Worm (Caenorhabditis elegans): ENCODE measurements around the gene col-12.

Gene col-12

ce11 chrV:10388318-10388717, 36.7 kb downstream of the col-12 start, which contains the start of gene AC3.5:
Gene AC3.5 (plus strand): TSS chrV:10388527.
- TF ChIP-seq mes-4 (tag; optimal IDR thresholded peaks at IDR 0.05) (no peak), ccch-3 (GFP tag; optimal IDR thresholded peaks at IDR 0.05) (no peak), Y67H2A.10 (GFP tag; conservative IDR thresholded peaks at IDR 0.05) (no peak), repo-1 (tag; optimal IDR thresholded peaks at IDR 0.05) (no peak), ceh-27 (GFP tag; optimal IDR thresholded peaks at IDR 0.05) (no peak), ztf-6 (GFP tag; IDR thresholded peaks at IDR 0.05) (no peak), snpc-3.4 (tag; optimal IDR thresholded peaks at IDR 0.05) (no peak), nhr-179 (tag; optimal IDR thresholded peaks at IDR 0.05) (no peak), nhr-27 (tag; optimal IDR thresholded peaks at IDR 0.05) (no peak), attf-3 (GFP tag; conservative IDR thresholded peaks at IDR 0.05) (no peak), efl-1 (GFP tag; optimal IDR thresholded peaks at IDR 0.05) (no peak), him-1 (tag; optimal IDR thresholded peaks at IDR 0.05) (no peak), mcd-1 (GFP tag; IDR thresholded peaks at IDR 0.05) (no peak), hmg-1.2 (GFP tag; IDR thresholded peaks at IDR 0.05) (no peak), attf-5 (GFP tag; optimal IDR thresholded peaks at IDR 0.05) (no peak), hlh-12 (tag; optimal IDR thresholded peaks at IDR 0.05) (no peak), pbrm-1 (GFP tag; IDR thresholded peaks at IDR 0.05) (no peak), F39B2.1 (GFP tag; IDR thresholded peaks at IDR 0.05) (no peak)

DNA sequence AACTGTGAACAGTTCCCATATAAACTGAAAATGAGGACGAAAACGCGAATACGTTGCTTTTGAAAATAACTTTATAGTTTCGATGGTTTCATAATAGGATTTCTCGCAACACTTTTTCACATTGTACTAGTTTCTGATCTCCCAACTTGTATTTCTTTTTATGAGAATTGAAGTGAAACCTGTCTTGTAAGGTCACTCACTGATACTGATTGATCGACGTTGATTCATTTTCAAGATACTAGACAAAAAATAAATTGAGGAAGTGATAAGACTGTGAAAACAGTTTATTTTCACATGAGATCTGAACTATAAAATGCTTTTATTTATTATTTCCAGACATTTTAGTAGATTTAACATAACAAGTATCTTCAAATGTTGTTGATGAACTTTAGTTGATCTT, 37.6 kb downstream of the col-12 start:
- TF ChIP-seq ceh-40 (GFP tag; IDR thresholded peaks at IDR 0.05) (no peak), Y67H2A.10 (GFP tag; conservative IDR thresholded peaks at IDR 0.05) (no peak), attf-6 (GFP tag; IDR thresholded peaks at IDR 0.05) (no peak), tlf-1 (GFP tag; optimal IDR thresholded peaks at IDR 0.05) (no peak), akir-1 (GFP tag; optimal IDR thresholded peaks at IDR 0.05) (no peak), Y95B8A.8 (GFP tag; IDR thresholded peaks at IDR 0.05) (no peak), C06A6.2 (GFP tag; conservative IDR thresholded peaks at IDR 0.05) (no peak), snpc-1.1 (tag; optimal IDR thresholded peaks at IDR 0.05; ENCODE audit: insufficient read depth) (no peak), somi-1 (GFP tag; optimal IDR thresholded peaks at IDR 0.05) (no peak), ztf-18 (tag; optimal IDR thresholded peaks at IDR 0.05) (no peak), C17E4.6 (GFP tag; IDR thresholded peaks at IDR 0.05) (no peak), cebp-1 (GFP tag; IDR thresholded peaks at IDR 0.05) (no peak), cebp-1 (tag; optimal IDR thresholded peaks at IDR 0.05) (no peak), sea-2 (GFP tag; IDR thresholded peaks at IDR 0.05) (no peak), aptf-3 (GFP tag; IDR thresholded peaks at IDR 0.05) (no peak), nhr-27 (tag; optimal IDR thresholded peaks at IDR 0.05) (no peak), lsl-1 (GFP tag; optimal IDR thresholded peaks at IDR 0.05) (no peak), F55B11.4 (tag; optimal IDR thresholded peaks at IDR 0.05; ENCODE audit: borderline replicate concordance, insufficient read depth) (no peak), pbrm-1 (GFP tag; IDR thresholded peaks at IDR 0.05) (no peak)

DNA sequence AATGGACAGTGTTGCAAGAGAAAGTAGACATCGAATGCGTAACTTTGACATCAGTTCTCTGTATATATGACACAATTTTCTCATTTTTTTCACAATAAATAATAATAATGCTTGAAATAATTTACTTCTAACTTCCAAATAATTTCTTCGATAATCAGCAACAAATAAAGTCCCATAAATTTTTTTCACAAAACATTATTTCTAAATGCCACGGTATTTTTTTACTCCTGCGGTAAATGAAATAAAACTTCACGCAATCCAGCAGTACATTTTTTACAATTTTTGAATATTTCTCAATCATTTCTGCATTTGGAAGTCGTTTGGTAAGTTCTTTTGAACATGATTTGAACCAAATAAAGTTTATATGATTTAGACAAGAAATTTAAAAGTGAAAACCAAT, 41.0 kb downstream of the col-12 start, which contains the start of gene spe-10:
TSS of gene spe-10 (plus strand) at position 301 of the 400 bp plus-strand sequence.
- TF ChIP-seq ceh-79 (tag; optimal IDR thresholded peaks at IDR 0.05): no peak
- no peak for TF ChIP-seq B0261.1 (tag; optimal IDR thresholded peaks at IDR 0.05)
- TF ChIP-seq repo-1 (tag; optimal IDR thresholded peaks at IDR 0.05): no peak
- TF ChIP-seq xnd-1 (tag; optimal IDR thresholded peaks at IDR 0.05): no peak
- TF ChIP-seq lin-40 (tag; optimal IDR thresholded peaks at IDR 0.05): no peak
- TF ChIP-seq madf-10 (tag; optimal IDR thresholded peaks at IDR 0.05): no peak
- TF ChIP-seq madf-3 (GFP tag; IDR thresholded peaks at IDR 0.05): no peak
- no peak for TF ChIP-seq sea-2 (GFP tag; IDR thresholded peaks at IDR 0.05)
- no peak for TF ChIP-seq ztf-26 (tag; optimal IDR thresholded peaks at IDR 0.05)
- no peak for TF ChIP-seq F57A8.1 (GFP tag; optimal IDR thresholded peaks at IDR 0.05)

Data from whole organism, young adult.